Fruit fly (Drosophila melanogaster) whole organism, embryonic: ENCODE data around the gene CG15772.

ENCODE experiments used
- Atf3 ChIP-seq: fragments of 200-800 bp; sonication (Bioruptor generic); optimal IDR thresholded peaks from 3 replicates; lab custom pipeline; 2016; ENCODE audit warnings: missing biosample characterization, missing genetic modification characterization
- Atf6 ChIP-seq: fragments of 200-800 bp; sonication (Bioruptor generic); IDR thresholded peaks from 2 replicates; pipeline ENCODE4 v1.3.6; 2022; ENCODE audit warnings: missing biosample characterization, missing genetic modification characterization
- Bgb ChIP-seq: fragments of 200-800 bp; sonication (Bioruptor generic); IDR thresholded peaks from 2 replicates; pipeline ENCODE4 v1.3.6; 2022; ENCODE audit warnings: missing biosample characterization, missing genetic modification characterization; ENCODE audit not compliant: partially characterized antibody
- CG1024 ChIP-seq: fragments of 200-800 bp; sonication (Bioruptor generic); IDR thresholded peaks from 2 replicates; pipeline ENCODE4 v1.3.6; 2022; ENCODE audit warnings: missing biosample characterization, missing genetic modification characterization
- CG10274 ChIP-seq: fragments of 200-800 bp; sonication (Bioruptor generic); optimal IDR thresholded peaks from 3 replicates; lab custom pipeline; 2017; ENCODE audit warnings: missing biosample characterization, mild to moderate bottlenecking, missing genetic modification characterization
- CG10431 ChIP-seq: fragments of 200-800 bp; sonication (Bioruptor generic); optimal IDR thresholded peaks from 3 replicates; lab custom pipeline; 2018; ENCODE audit warnings: missing biosample characterization, mild to moderate bottlenecking, missing genetic modification characterization
- CG10543 ChIP-seq: fragments of 200-800 bp; sonication (Bioruptor generic); optimal IDR thresholded peaks from 3 replicates; lab custom pipeline; 2017; ENCODE audit warnings: missing biosample characterization, mild to moderate bottlenecking, missing genetic modification characterization, moderate library complexity
- CG12769 ChIP-seq: fragments of 200-800 bp; sonication (Bioruptor generic); optimal IDR thresholded peaks from 2 replicates; lab custom pipeline; 2019; ENCODE audit warnings: missing biosample characterization, mild to moderate bottlenecking, missing genetic modification characterization, moderate library complexity
- CG13296 ChIP-seq: fragments of 200-800 bp; sonication (Bioruptor generic); optimal IDR thresholded peaks from 3 replicates; lab custom pipeline; 2018; ENCODE audit warnings: missing biosample characterization, mild to moderate bottlenecking, missing genetic modification characterization
- CG15514 ChIP-seq: fragments of 200-800 bp; sonication (Bioruptor generic); optimal IDR thresholded peaks from 3 replicates; lab custom pipeline; 2017; ENCODE audit warnings: missing biosample characterization, missing genetic modification characterization, mild to moderate bottlenecking, moderate library complexity, missing genetic modification reagents
- CG16813 ChIP-seq: fragments of 200-800 bp; sonication (Bioruptor generic); IDR thresholded peaks from 3 replicates; pipeline ENCODE4 v1.3.6; 2022; ENCODE audit warnings: missing biosample characterization, missing genetic modification characterization; ENCODE audit not compliant: partially characterized antibody
- CG2129 ChIP-seq: fragments of 200-800 bp; sonication (Bioruptor generic); IDR thresholded peaks from 2 replicates; pipeline ENCODE4 v1.3.6; 2022; ENCODE audit warnings: missing biosample characterization, missing genetic modification characterization; ENCODE audit not compliant: partially characterized antibody
- CG2712 ChIP-seq: fragments of 200-800 bp; optimal IDR thresholded peaks from 3 replicates; lab custom pipeline; 2019; ENCODE audit warnings: missing biosample characterization, mild to moderate bottlenecking, missing genetic modification characterization, moderate library complexity
- CG30403 ChIP-seq: fragments of 200-800 bp; sonication (Bioruptor generic); optimal IDR thresholded peaks from 3 replicates; lab custom pipeline; 2016; ENCODE audit warnings: missing biosample characterization, missing genetic modification characterization
- CG31365 ChIP-seq: fragments of 200-800 bp; sonication (Bioruptor generic); optimal IDR thresholded peaks from 2 replicates; lab custom pipeline; 2018; ENCODE audit warnings: missing biosample characterization, mild to moderate bottlenecking, missing genetic modification characterization
- CG31441 ChIP-seq: fragments of 200-800 bp; sonication (Bioruptor generic); IDR thresholded peaks from 2 replicates; pipeline ENCODE4 v1.3.6; 2022; ENCODE audit warnings: missing biosample characterization, missing genetic modification characterization
- CG3163 ChIP-seq: fragments of 200-800 bp; sonication (Bioruptor generic); optimal IDR thresholded peaks from 3 replicates; lab custom pipeline; 2016; ENCODE audit warnings: missing biosample characterization, missing genetic modification characterization
- CG4854 ChIP-seq: fragments of 200-800 bp; sonication (Bioruptor generic); optimal IDR thresholded peaks from 2 replicates; lab custom pipeline; 2016; ENCODE audit warnings: missing biosample characterization, missing genetic modification characterization, inconsistent platforms
- CG6689 ChIP-seq: fragments of 200-800 bp; sonication (Bioruptor generic); IDR thresholded peaks from 2 replicates; pipeline ENCODE4 v1.3.6; 2022; ENCODE audit warnings: missing biosample characterization, missing genetic modification characterization
- CG6854 ChIP-seq: fragments of 200-800 bp; sonication (Bioruptor generic); optimal IDR thresholded peaks from 3 replicates; lab custom pipeline; 2017; ENCODE audit warnings: missing biosample characterization, mild to moderate bottlenecking, missing genetic modification characterization
- CrebB ChIP-seq: fragments of 200-800 bp; sonication (Bioruptor generic); optimal IDR thresholded peaks from 3 replicates; lab custom pipeline; 2018; ENCODE audit warnings: missing biosample characterization, mild to moderate bottlenecking, missing genetic modification characterization
- Dfd ChIP-seq, 2 experiments: fragments of >200 bp; optimal IDR thresholded peaks; 2 replicates each; lab custom pipeline; 2017; ENCODE audit warnings: missing biosample characterization in 2 of 2, missing genetic modification characterization in 2 of 2
- Dll ChIP-seq: fragments of 200-800 bp; sonication (Bioruptor generic); IDR thresholded peaks from 4 replicates; pipeline ENCODE4 v1.3.6; 2022; ENCODE audit warnings: missing biosample characterization, missing genetic modification characterization; ENCODE audit not compliant: partially characterized antibody
- Dref ChIP-seq: fragments of 200-800 bp; sonication (Bioruptor generic); IDR thresholded peaks from 2 replicates; pipeline ENCODE4 v1.3.6; 2022; ENCODE audit warnings: missing biosample characterization, missing genetic modification characterization
- Drgx ChIP-seq: fragments of 200-800 bp; sonication (Bioruptor generic); IDR thresholded peaks from 2 replicates; pipeline ENCODE4 v1.3.6; 2022; ENCODE audit warnings: missing biosample characterization, missing genetic modification characterization
- Ets65A ChIP-seq: fragments of 200-800 bp; sonication (Bioruptor generic); peaks from one replicate; lab custom pipeline; 2016; ENCODE audit warnings: missing biosample characterization, missing genetic modification characterization
- H2.0 ChIP-seq: fragments of 200-800 bp; sonication (Bioruptor generic); IDR thresholded peaks from 2 replicates; pipeline ENCODE4 v1.3.6; 2022; ENCODE audit warnings: missing biosample characterization, missing genetic modification characterization
- Hand ChIP-seq: fragments of 200-800 bp; sonication (Bioruptor generic); optimal IDR thresholded peaks from 2 replicates; lab custom pipeline; 2017; ENCODE audit warnings: mild to moderate bottlenecking, missing biosample characterization, missing genetic modification reagents, missing genetic modification characterization
- Hr3 ChIP-seq: fragments of 200-800 bp; sonication (Bioruptor generic); optimal IDR thresholded peaks from 3 replicates; lab custom pipeline; 2016; ENCODE audit warnings: missing biosample characterization, missing genetic modification characterization
- Hr78 ChIP-seq, 2 experiments: fragments of 200-800 bp in 1 of 2; fragments of >200 bp in 1 of 2; sonication (Bioruptor generic) in 1 of 2; optimal IDR thresholded peaks; 2 replicates each; lab custom pipeline; 2017 to 2019; ENCODE audit warnings: missing biosample characterization in 2 of 2, missing genetic modification characterization in 2 of 2, mild to moderate bottlenecking in 1 of 2, moderate library complexity in 1 of 2
- NC2β ChIP-seq: fragments of 200-800 bp; sonication (Bioruptor generic); optimal IDR thresholded peaks from 2 replicates; lab custom pipeline; 2016; ENCODE audit warnings: missing biosample characterization, missing genetic modification characterization
- NfI ChIP-seq: fragments of 200-800 bp; sonication (Bioruptor generic); optimal IDR thresholded peaks from 3 replicates; lab custom pipeline; 2018; ENCODE audit warnings: missing biosample characterization, mild to moderate bottlenecking, missing genetic modification characterization, moderate library complexity
- crc ChIP-seq: fragments of 200-800 bp; sonication (Bioruptor generic); optimal IDR thresholded peaks from 2 replicates; lab custom pipeline; 2016; ENCODE audit warnings: missing biosample characterization, missing genetic modification characterization
- dpn ChIP-seq, 2 experiments: fragments of 200-800 bp; sonication (Bioruptor generic); optimal IDR thresholded peaks; 3 replicates each; lab custom pipeline; 2016; ENCODE audit warnings: missing biosample characterization in 2 of 2, missing genetic modification characterization in 2 of 2
- fd96Cb ChIP-seq: fragments of 200-800 bp; sonication (Bioruptor generic); optimal IDR thresholded peaks from 2 replicates; lab custom pipeline; 2018; ENCODE audit warnings: missing biosample characterization, mild to moderate bottlenecking, missing genetic modification characterization, moderate library complexity
- h ChIP-seq: fragments of >200 bp; optimal IDR thresholded peaks from 2 replicates; lab custom pipeline; 2017
- hbn ChIP-seq: fragments of 200-800 bp; sonication (Bioruptor generic); IDR thresholded peaks from 2 replicates; pipeline ENCODE4 v1.3.6; 2022; ENCODE audit warnings: missing biosample characterization, missing genetic modification characterization; ENCODE audit not compliant: partially characterized antibody
- ind ChIP-seq: fragments of 200-800 bp; sonication (Bioruptor generic); optimal IDR thresholded peaks from 3 replicates; lab custom pipeline; 2016; ENCODE audit warnings: missing biosample characterization, missing genetic modification characterization
- jigr1 ChIP-seq: fragments of 200-800 bp; sonication (Bioruptor generic); IDR thresholded peaks from 3 replicates; pipeline ENCODE4 v1.3.6; 2022; ENCODE audit warnings: missing biosample characterization, missing genetic modification characterization
- ken ChIP-seq: fragments of 200-800 bp; sonication (Bioruptor generic); IDR thresholded peaks from 3 replicates; pipeline ENCODE4 v1.3.6; 2022; ENCODE audit warnings: missing biosample characterization, missing genetic modification characterization
- lola ChIP-seq, 3 experiments: fragments of >200 bp in 2 of 3; fragments of 200-800 bp in 1 of 3; sonication (Bioruptor generic) in 1 of 3; optimal IDR thresholded peaks; 2 replicates each; lab custom pipeline; 2017 to 2019; ENCODE audit warnings: missing biosample characterization in 3 of 3, missing genetic modification characterization in 3 of 3, mild to moderate bottlenecking in 1 of 3, moderate library complexity in 1 of 3
- nerfin-2 ChIP-seq: fragments of 200-800 bp; sonication (Bioruptor generic); IDR thresholded peaks from 2 replicates; pipeline ENCODE4 v1.3.6; 2022; ENCODE audit warnings: missing biosample characterization, missing genetic modification characterization; ENCODE audit not compliant: partially characterized antibody
- ranshi ChIP-seq: fragments of 200-800 bp; sonication (Bioruptor generic); IDR thresholded peaks from 2 replicates; pipeline ENCODE4 v1.3.6; 2022; ENCODE audit warnings: missing biosample characterization, missing genetic modification characterization
- stc ChIP-seq: fragments of 200-800 bp; sonication (Bioruptor generic); IDR thresholded peaks from 2 replicates; pipeline ENCODE4 v1.3.6; 2022; ENCODE audit warnings: missing biosample characterization, missing genetic modification characterization
- sug ChIP-seq: fragments of 200-800 bp; optimal IDR thresholded peaks from 2 replicates; lab custom pipeline; 2019; ENCODE audit warnings: missing biosample characterization, mild to moderate bottlenecking, missing genetic modification characterization, moderate library complexity
- ttk ChIP-seq: fragments of 200-800 bp; sonication (Bioruptor generic); IDR thresholded peaks from 2 replicates; pipeline ENCODE4 v2.1.2; 2022; ENCODE audit warnings: missing biosample characterization, missing genetic modification characterization
- tx ChIP-seq: fragments of 200-800 bp; sonication (Bioruptor generic); optimal IDR thresholded peaks from 2 replicates; lab custom pipeline; 2016; ENCODE audit warnings: missing biosample characterization, missing genetic modification characterization

The CG15772 gene

DNA sequence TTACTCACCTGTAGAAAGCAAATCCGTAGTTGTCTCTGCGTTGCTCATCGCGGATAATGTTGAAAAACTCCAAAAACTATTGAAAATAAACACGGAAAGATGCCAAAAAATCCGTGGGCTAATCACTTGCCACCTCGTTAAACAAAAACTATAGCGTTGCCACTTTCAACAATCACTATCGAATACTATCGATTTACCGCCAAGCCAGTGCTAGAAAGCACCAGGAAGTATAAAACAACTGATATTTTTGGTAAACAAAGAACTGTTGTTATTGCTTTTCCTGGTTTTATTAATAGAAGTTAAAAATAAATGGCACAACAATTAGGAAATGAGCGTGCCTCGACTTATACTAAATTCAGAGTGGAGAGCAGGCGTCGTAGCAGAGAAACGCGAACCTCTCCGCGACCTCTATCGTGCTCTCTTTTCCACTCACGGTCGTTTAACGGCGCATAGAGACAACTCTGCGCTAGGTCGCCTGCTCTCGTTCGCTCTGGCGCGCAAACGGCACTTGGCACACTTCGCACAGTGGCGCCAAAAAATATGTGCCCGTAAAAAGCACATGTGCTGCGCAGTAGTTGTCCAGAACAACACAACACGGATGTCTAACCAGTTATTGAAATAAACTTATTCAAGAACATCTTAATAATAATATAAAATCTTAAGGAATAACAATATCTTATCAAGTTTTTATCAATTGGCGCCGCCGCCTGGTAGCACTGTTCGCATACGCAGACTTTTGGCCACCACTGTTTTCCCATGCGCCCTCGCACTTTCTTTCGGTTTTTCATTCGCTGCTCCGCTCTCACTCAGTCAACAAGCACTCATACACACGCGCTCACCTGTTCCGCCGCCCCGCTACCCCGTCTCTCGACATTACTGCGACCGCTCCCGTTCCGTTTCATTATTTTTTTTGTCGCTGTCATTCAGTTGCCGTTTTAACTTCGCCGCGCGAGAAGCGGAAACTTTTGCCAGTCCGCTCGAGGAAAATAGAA lies 3.1 kb downstream of the CG15772 start, which contains the start of the genes lin-52 and CG15771 (continued):
- TF ChIP-seq Hr78 (GFP tag; optimal IDR thresholded peaks at IDR 0.05; lab: Kevin White, UChicago) (peak in 1 of 2 experiments; percentile 85), crc (GFP tag; lab: Kevin White, UChicago) (peak; percentile 51), CG2129 (GFP tag; lab: Robert Waterston, UW) (no peak), NfI (peak; percentile 94), CG6854 (GFP tag; lab: Kevin White, UChicago) (peak; percentile 95), CG31441 (GFP tag; lab: Robert Waterston, UW) (peak; percentile 95), Dref (GFP tag; lab: Robert Waterston, UW) (peak; percentile 69), nerfin-2 (GFP tag; lab: Robert Waterston, UW) (0 out of 2 replicates have a peak, but pooled peaks have one; percentile 40), Dfd (GFP tag; optimal IDR thresholded peaks at IDR 0.05; lab: Kevin White, UChicago) (no peak), Hand (peak; percentile 96), ken (GFP tag; lab: Robert Waterston, UW) (peak; percentile 94), Bgb (peak; percentile 21; the same call in 1 of the 2 replicates), fd96Cb (peak; percentile 92), CrebB (tag; lab: Kevin White, UChicago) (peak; percentile 88), CG12769 (tag; lab: Kevin White, UChicago) (peak; percentile 96), CG15514 (peak; percentile 89), CG10543 (peak; percentile 99), hbn (peak; percentile 33; the same call in 1 of the 2 replicates), CG3163 (GFP tag; lab: Kevin White, UChicago) (peak; percentile 25), sug (tag; lab: Kevin White, UChicago) (peak; percentile 96), CG30403 (GFP tag; lab: Kevin White, UChicago) (peak; percentile 94), Dll (GFP tag; lab: Robert Waterston, UW) (peak; percentile 57; the same call in 2 of the 4 replicates), ttk (GFP tag; lab: Robert Waterston, UW) (peak; percentile 90), jigr1 (GFP tag; lab: Robert Waterston, UW) (peak; percentile 91), ranshi (peak; percentile 93), Ets65A (peak; percentile 97), Atf3 (GFP tag; lab: Kevin White, UChicago) (peak; percentile 65), CG31365 (tag; lab: Kevin White, UChicago) (peak; percentile 73), H2.0 (GFP tag; lab: Robert Waterston, UW) (peak; percentile 87), Drgx (peak; percentile 97), CG10431 (GFP tag; lab: Kevin White, UChicago) (peak; percentile 87), dpn (GFP tag; optimal IDR thresholded peaks at IDR 0.05; lab: Kevin White, UChicago) (peak; percentile 72 to 91), CG2712 (tag; lab: Kevin White, UChicago) (peak; percentile 96), NC2β (GFP tag; lab: Kevin White, UChicago) (peak; percentile 28), tx (GFP tag; lab: Kevin White, UChicago) (peak; percentile 35), CG10274 (GFP tag; lab: Kevin White, UChicago) (peak; percentile 84), h (lab: Kevin White, UChicago) (no peak), CG16813 (peak; percentile 57), CG4854 (peak; percentile 70), lola (GFP tag; optimal IDR thresholded peaks at IDR 0.05; lab: Kevin White, UChicago) (peak in 1 of 3 experiments; percentile 92), Hr3 (GFP tag; lab: Kevin White, UChicago) (peak; percentile 93), CG1024 (peak; percentile 78), Atf6 (GFP tag; lab: Robert Waterston, UW) (peak; percentile 97), stc (peak; percentile 91), CG6689 (GFP tag; lab: Robert Waterston, UW) (peak; percentile 96), CG13296 (GFP tag; lab: Kevin White, UChicago) (peak; percentile 97), ind (peak; percentile 92)
